Worm (Caenorhabditis elegans): ENCODE measurements around the gene moc-3.

DNA sequence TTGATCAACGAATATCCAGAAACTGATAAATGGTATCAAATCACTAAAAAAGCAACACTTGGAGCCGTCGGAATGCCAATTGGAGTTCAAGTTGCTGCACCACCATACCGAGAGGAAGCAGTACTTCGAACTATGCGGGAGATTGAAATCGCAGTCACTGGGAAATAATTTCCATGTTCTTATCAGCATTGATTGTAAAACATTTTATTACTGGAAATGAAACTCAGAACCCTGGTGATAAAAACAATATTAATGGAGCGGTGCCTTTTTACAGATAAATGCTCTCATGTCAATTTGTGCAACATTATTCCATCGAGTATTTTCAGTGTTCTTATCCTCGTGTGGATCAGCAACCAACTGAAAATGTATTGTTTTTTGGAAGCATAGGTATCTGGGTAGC is 31.4 kb downstream of the moc-3 start:
- TF ChIP-seq hlh-30 (tag; optimal IDR thresholded peaks at IDR 0.05; ENCODE audit: insufficient read depth): no peak
- TF ChIP-seq snpc-4 (tag; optimal IDR thresholded peaks at IDR 0.05): no peak
- no peak for TF ChIP-seq F10B5.3 (tag; optimal IDR thresholded peaks at IDR 0.05)
- TF ChIP-seq lin-15B (tag; optimal IDR thresholded peaks at IDR 0.05): no peak
- no peak for TF ChIP-seq pha-4 (GFP tag; IDR thresholded peaks at IDR 0.05)
- TF ChIP-seq pha-4 (tag; optimal IDR thresholded peaks at IDR 0.05): no peak
- TF ChIP-seq ama-1 (optimal IDR thresholded peaks at IDR 0.05): no peak
- no peak for TF ChIP-seq daf-19 (GFP tag; conservative IDR thresholded peaks at IDR 0.05)
